Worm (Caenorhabditis elegans) whole organism, L2 larva: Measurements from ENCODE around the gene F58A4.6.

Experiments
- C34F6.9 ChIP-seq: fragments of 150-350 bp; optimal IDR thresholded peaks from 2 replicates; lab custom pipeline; 2014; ENCODE audit warnings: missing biosample characterization, missing genetic modification characterization
- F13H6.1 ChIP-seq: sonication (generic microtip); optimal IDR thresholded peaks from 2 replicates; lab custom pipeline; 2016; ENCODE audit warnings: missing genetic modification characterization, missing compliant biosample characterization
- Y55F3AM.14 ChIP-seq: fragments of 200-800 bp; sonication (Bioruptor generic); optimal IDR thresholded peaks from 2 replicates; lab custom pipeline; 2018; ENCODE audit warnings: mild to moderate bottlenecking, missing genetic modification characterization, missing compliant biosample characterization
- aly-2 ChIP-seq: fragments of 150-350 bp; optimal IDR thresholded peaks from 2 replicates; lab custom pipeline; 2014; ENCODE audit warnings: missing biosample characterization, missing genetic modification characterization
- ama-1 ChIP-seq: fragments of 150-350 bp; optimal IDR thresholded peaks from 2 replicates; lab custom pipeline; 2018; ENCODE audit warnings: inconsistent platforms
- blmp-1 ChIP-seq: sonication (generic microtip); optimal IDR thresholded peaks from 2 replicates; lab custom pipeline; 2017; ENCODE audit warnings: missing genetic modification characterization, mild to moderate bottlenecking, missing compliant biosample characterization, antibody characterized with exemption, moderate library complexity; ENCODE audit not compliant: insufficient read depth
- ceh-16 ChIP-seq: fragments of 150-350 bp; optimal IDR thresholded peaks from 2 replicates; lab custom pipeline; 2014; ENCODE audit warnings: missing biosample characterization, missing genetic modification characterization
- crh-2 ChIP-seq: sonication (generic microtip); optimal IDR thresholded peaks from 2 replicates; lab custom pipeline; 2017; ENCODE audit warnings: missing biosample characterization, missing genetic modification characterization
- dmd-4 ChIP-seq: sonication (generic microtip); optimal IDR thresholded peaks from 2 replicates; lab custom pipeline; 2017; ENCODE audit warnings: missing biosample characterization, missing genetic modification characterization
- egl-27 ChIP-seq: sonication (generic microtip); optimal IDR thresholded peaks from 3 replicates; lab custom pipeline; 2017; ENCODE audit warnings: missing biosample characterization, missing genetic modification reagents, missing genetic modification characterization
- elt-1 ChIP-seq: fragments of 150-350 bp; optimal IDR thresholded peaks from 2 replicates; lab custom pipeline; 2014; ENCODE audit warnings: missing biosample characterization, missing genetic modification characterization
- elt-3 ChIP-seq: sonication (generic microtip); optimal IDR thresholded peaks from 2 replicates; lab custom pipeline; 2017; ENCODE audit warnings: missing biosample characterization, missing genetic modification characterization
- fos-1 ChIP-seq: fragments of 150-350 bp; optimal IDR thresholded peaks from 2 replicates; lab custom pipeline; 2014; ENCODE audit warnings: missing biosample characterization, missing genetic modification characterization
- gmeb-1 ChIP-seq: fragments of 150-350 bp; optimal IDR thresholded peaks from 2 replicates; lab custom pipeline; 2014; ENCODE audit warnings: missing biosample characterization, missing genetic modification characterization
- lin-13 ChIP-seq: fragments of 150-350 bp; optimal IDR thresholded peaks from 2 replicates; lab custom pipeline; 2014; ENCODE audit warnings: missing biosample characterization, missing genetic modification reagents, missing genetic modification characterization
- lin-39 ChIP-seq: fragments of 150-350 bp; optimal IDR thresholded peaks from 2 replicates; lab custom pipeline; 2014; ENCODE audit warnings: missing biosample characterization, missing genetic modification reagents, missing genetic modification characterization
- lsy-2 ChIP-seq, 2 experiments: fragments of 150-350 bp in 1 of 2; sonication (generic microtip) in 1 of 2; optimal IDR thresholded peaks; 2 replicates each; lab custom pipeline; 2014 to 2017; ENCODE audit warnings: missing biosample characterization in 2 of 2, missing genetic modification characterization in 2 of 2
- mbf-1 ChIP-seq: sonication (generic microtip); optimal IDR thresholded peaks from 2 replicates; lab custom pipeline; 2017; ENCODE audit warnings: missing biosample characterization, missing genetic modification characterization
- nhr-10 ChIP-seq: sonication (generic microtip); optimal IDR thresholded peaks from 2 replicates; lab custom pipeline; 2017; ENCODE audit warnings: missing biosample characterization, missing genetic modification characterization
- nhr-12 ChIP-seq: fragments of 150-350 bp; optimal IDR thresholded peaks from 2 replicates; lab custom pipeline; 2014; ENCODE audit warnings: missing biosample characterization, missing genetic modification characterization
- nhr-129 ChIP-seq: fragments of 150-350 bp; optimal IDR thresholded peaks from 2 replicates; lab custom pipeline; 2014; ENCODE audit warnings: missing biosample characterization, missing genetic modification characterization
- nhr-21 ChIP-seq: fragments of 150-350 bp; optimal IDR thresholded peaks from 2 replicates; lab custom pipeline; 2014; ENCODE audit warnings: missing biosample characterization, missing genetic modification characterization
- nhr-23 ChIP-seq: fragments of 150-350 bp; optimal IDR thresholded peaks from 2 replicates; lab custom pipeline; 2014; ENCODE audit warnings: missing biosample characterization, missing genetic modification reagents, missing genetic modification characterization
- nhr-237 ChIP-seq: fragments of 150-350 bp; optimal IDR thresholded peaks from 2 replicates; lab custom pipeline; 2014; ENCODE audit warnings: missing biosample characterization, missing genetic modification characterization
- nhr-25 ChIP-seq: fragments of 150-350 bp; sonication (generic microtip); optimal IDR thresholded peaks from 3 replicates; lab custom pipeline; 2014; ENCODE audit warnings: missing biosample characterization, missing genetic modification characterization
- nhr-6 ChIP-seq: fragments of 150-350 bp; optimal IDR thresholded peaks from 2 replicates; lab custom pipeline; 2014; ENCODE audit warnings: missing biosample characterization, missing genetic modification characterization
- nhr-77 ChIP-seq: fragments of 150-350 bp; optimal IDR thresholded peaks from 2 replicates; lab custom pipeline; 2014; ENCODE audit warnings: missing biosample characterization, missing genetic modification characterization
- peb-1 ChIP-seq: fragments of 150-350 bp; optimal IDR thresholded peaks from 2 replicates; lab custom pipeline; 2014; ENCODE audit warnings: missing biosample characterization, missing genetic modification characterization
- sem-4 ChIP-seq: fragments of 150-350 bp; optimal IDR thresholded peaks from 2 replicates; lab custom pipeline; 2014; ENCODE audit warnings: missing biosample characterization, missing genetic modification reagents, missing genetic modification characterization
- skn-1 ChIP-seq: sonication (generic microtip); optimal IDR thresholded peaks from 2 replicates; lab custom pipeline; 2017; ENCODE audit warnings: missing biosample characterization, missing genetic modification characterization
- sma-3 ChIP-seq: sonication (generic microtip); optimal IDR thresholded peaks from 2 replicates; lab custom pipeline; 2016; ENCODE audit warnings: missing genetic modification reagents, missing genetic modification characterization, missing compliant biosample characterization
- sma-9 ChIP-seq, 2 experiments: fragments of 150-350 bp in 1 of 2; sonication (generic microtip) in 1 of 2; optimal IDR thresholded peaks; 2 replicates each; lab custom pipeline; 2014 to 2016; ENCODE audit warnings: missing genetic modification characterization in 2 of 2, mild to moderate bottlenecking in 1 of 2, missing biosample characterization in 1 of 2, missing compliant biosample characterization in 1 of 2, missing genetic modification reagents in 1 of 2, moderate library complexity in 1 of 2
- snpc-4 ChIP-seq: fragments of 150-350 bp; optimal IDR thresholded peaks from 2 replicates; lab custom pipeline; 2014; ENCODE audit warnings: missing biosample characterization, missing genetic modification characterization
- unc-39 ChIP-seq: fragments of 150-350 bp; optimal IDR thresholded peaks from 2 replicates; lab custom pipeline; 2014; ENCODE audit warnings: missing biosample characterization, missing genetic modification characterization
- unc-55 ChIP-seq: fragments of 150-350 bp; sonication (generic microtip); optimal IDR thresholded peaks from 3 replicates; lab custom pipeline; 2014; ENCODE audit warnings: missing biosample characterization, missing genetic modification reagents, missing genetic modification characterization
- unc-62 ChIP-seq: fragments of 150-350 bp; optimal IDR thresholded peaks from 2 replicates; lab custom pipeline; 2014; ENCODE audit warnings: missing biosample characterization, missing genetic modification reagents, missing genetic modification characterization
- zag-1 ChIP-seq: fragments of 150-350 bp; optimal IDR thresholded peaks from 2 replicates; lab custom pipeline; 2014; ENCODE audit warnings: missing biosample characterization, missing genetic modification characterization
- ztf-1 ChIP-seq: fragments of 200-800 bp; sonication (Bioruptor generic); conservative IDR thresholded peaks from 2 replicates; pipeline ENCODE4 v1.3.6; 2022; ENCODE audit warnings: missing genetic modification characterization, missing compliant biosample characterization
- ztf-11 ChIP-seq: sonication (generic microtip); optimal IDR thresholded peaks from 2 replicates; lab custom pipeline; 2017; ENCODE audit warnings: missing biosample characterization, missing genetic modification characterization
- ztf-4 ChIP-seq: fragments of 150-350 bp; optimal IDR thresholded peaks from 2 replicates; lab custom pipeline; 2014; ENCODE audit warnings: missing biosample characterization, missing genetic modification characterization

Gene F58A4.6

ce11 chrIII:9637016-9637415, 22.7 kb downstream of the F58A4.6 start, which contains the start of gene gei-13:
TSS of gene gei-13 (minus strand) at chrIII:9637116.
- TF ChIP-seq nhr-25 (tag; lab: Kevin White, UChicago) = no peak

DNA sequence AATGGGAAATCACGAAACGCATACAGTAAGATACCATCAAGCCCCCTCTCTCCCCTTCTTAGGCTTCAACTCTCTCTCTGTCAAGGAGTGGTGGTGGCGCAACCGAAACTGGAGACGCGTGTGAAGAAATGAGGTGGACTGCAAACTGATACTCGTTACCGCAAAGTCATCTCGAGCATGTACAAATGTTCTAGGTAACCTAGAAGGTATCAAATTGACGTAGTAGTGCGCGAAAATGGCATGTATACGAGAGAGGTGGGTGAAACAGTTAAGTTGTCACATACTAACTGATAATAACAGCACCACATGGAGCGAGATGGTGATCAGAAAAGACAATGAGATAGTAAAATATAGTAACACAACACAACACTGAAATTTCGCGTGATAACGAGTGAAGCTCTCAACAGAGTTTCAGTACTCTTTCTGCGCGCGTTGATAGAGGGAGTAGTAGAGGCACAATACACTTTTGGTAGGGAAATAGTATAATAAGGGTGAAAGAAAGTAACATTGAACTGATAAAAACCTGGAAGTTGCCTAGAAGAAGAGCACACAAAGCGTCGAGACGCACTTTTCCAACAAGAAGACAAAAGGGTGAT, 24.0 kb downstream of the F58A4.6 start:
- TF ChIP-seq ztf-11 (no peak), nhr-25 (tag; lab: Kevin White, UChicago) (no peak), sem-4 (tag; lab: Kevin White, UChicago) (no peak), zag-1 (no peak), elt-3 (tag; lab: Kevin White, UChicago) (no peak), lsy-2 (tag; optimal IDR thresholded peaks at IDR 0.05; lab: Kevin White, UChicago) (no peak), crh-2 (tag; lab: Kevin White, UChicago) (peak; percentile 35), elt-1 (tag; lab: Kevin White, UChicago) (no peak), mbf-1 (no peak), nhr-12 (tag; lab: Kevin White, UChicago) (no peak), nhr-237 (no peak), nhr-129 (tag; lab: Kevin White, UChicago) (no peak), sma-3 (GFP tag; lab: Kevin White, UChicago) (peak; percentile 14), nhr-6 (tag; lab: Kevin White, UChicago) (no peak), fos-1 (peak; percentile 62), aly-2 (no peak), gmeb-1 (tag; lab: Kevin White, UChicago) (no peak), ztf-4 (tag; lab: Kevin White, UChicago) (no peak), peb-1 (tag; lab: Kevin White, UChicago) (no peak), nhr-23 (tag; lab: Kevin White, UChicago) (no peak), lin-13 (no peak), unc-55 (GFP tag; lab: Kevin White, UChicago) (no peak), snpc-4 (tag; lab: Kevin White, UChicago) (no peak), egl-27 (tag; lab: Kevin White, UChicago) (no peak), blmp-1 (no peak), F13H6.1 (tag; lab: Kevin White, UChicago) (no peak), unc-62 (no peak), ama-1 (lab: Kevin White, UChicago) (no peak), nhr-21 (tag; lab: Kevin White, UChicago) (no peak), nhr-77 (tag; lab: Kevin White, UChicago) (no peak), Y55F3AM.14 (GFP tag; lab: Kevin White, UChicago) (peak; percentile 21), unc-39 (no peak), lin-39 (tag; lab: Kevin White, UChicago) (no peak), ztf-1 (GFP tag; lab: Robert Waterston, UW) (no peak), dmd-4 (tag; lab: Kevin White, UChicago) (no peak), skn-1 (tag; lab: Kevin White, UChicago) (no peak), C34F6.9 (tag; lab: Kevin White, UChicago) (no peak), ceh-16 (tag; lab: Kevin White, UChicago) (no peak), sma-9 (GFP tag; optimal IDR thresholded peaks at IDR 0.05; lab: Kevin White, UChicago) (peak; percentile 17), sma-9 (tag; optimal IDR thresholded peaks at IDR 0.05; lab: Kevin White, UChicago) (no peak), nhr-10 (tag; lab: Kevin White, UChicago) (no peak)

DNA sequence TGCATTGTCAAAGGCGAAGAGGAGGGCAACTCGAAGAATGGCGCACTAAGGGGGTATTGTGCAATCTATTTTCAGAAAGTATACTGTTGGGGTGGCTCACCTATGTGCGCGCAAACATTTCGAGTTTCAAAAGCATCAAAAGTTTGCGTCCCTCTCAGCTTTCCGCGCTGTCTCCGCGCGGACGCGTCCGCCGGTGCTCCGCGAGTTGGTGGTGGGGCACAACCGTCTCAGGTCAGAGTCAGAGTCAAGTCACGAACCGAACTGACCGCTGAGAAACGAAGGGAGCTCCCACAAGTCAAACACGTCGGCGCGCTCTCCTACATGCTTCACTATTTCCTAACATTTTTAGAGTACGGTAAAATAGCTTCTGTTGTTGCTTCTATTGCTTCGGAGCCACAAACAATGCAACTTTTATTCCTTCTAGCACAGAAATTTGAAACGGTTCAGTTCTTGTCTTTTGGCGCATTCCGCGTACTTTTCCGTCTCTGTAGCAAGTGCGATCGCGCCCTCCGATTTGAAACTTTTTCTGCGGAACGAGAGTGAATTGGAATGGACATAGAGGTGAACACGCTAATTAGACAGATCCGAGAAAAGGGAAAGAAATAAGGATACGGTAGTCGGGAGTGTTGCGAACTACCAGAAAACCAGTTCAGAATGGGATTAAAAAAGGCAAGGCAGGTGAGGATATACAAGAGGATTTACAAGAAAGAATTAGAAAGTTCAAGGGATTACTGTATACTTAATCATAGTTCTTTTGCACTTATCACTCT, 25.2 kb downstream of the F58A4.6 start:
- TF ChIP-seq F13H6.1 (tag; lab: Kevin White, UChicago) = no peak
- TF ChIP-seq, all 48 proteins: peak for 0
